Worm (Caenorhabditis elegans) whole organism, mixed stage, embryonic: Measurements from ENCODE around the gene lgc-12.

Source experiments
- M03D4.4 ChIP-seq: sonication (generic microtip); optimal IDR thresholded peaks from 2 replicates; lab custom pipeline; 2017; ENCODE audit warnings: mild to moderate bottlenecking, missing genetic modification characterization, missing compliant biosample characterization
- blmp-1 ChIP-seq: fragments of 150-350 bp; optimal IDR thresholded peaks from 2 replicates; lab custom pipeline; 2014; ENCODE audit warnings: missing biosample characterization, missing genetic modification characterization
- cnd-1 ChIP-seq: fragments of 200-800 bp; sonication (Bioruptor generic); optimal IDR thresholded peaks from 2 replicates; lab custom pipeline; 2018; ENCODE audit warnings: mild to moderate bottlenecking, missing genetic modification characterization, missing compliant biosample characterization
- drap-1 ChIP-seq: fragments of 200-800 bp; sonication (Bioruptor generic); optimal IDR thresholded peaks from 3 replicates; lab custom pipeline; 2018; ENCODE audit warnings: mild to moderate bottlenecking, missing genetic modification characterization, missing compliant biosample characterization
- elt-1 ChIP-seq: sonication (generic microtip); optimal IDR thresholded peaks from 2 replicates; lab custom pipeline; 2017; ENCODE audit warnings: missing genetic modification characterization, mild to moderate bottlenecking, missing compliant biosample characterization, antibody characterized with exemption, moderate library complexity, borderline replicate concordance; ENCODE audit not compliant: insufficient read depth
- mep-1 ChIP-seq: fragments of 150-350 bp; optimal IDR thresholded peaks from 2 replicates; lab custom pipeline; 2017; ENCODE audit warnings: missing biosample characterization, missing genetic modification reagents, missing genetic modification characterization, inconsistent platforms
- mls-2 ChIP-seq: sonication (generic microtip); optimal IDR thresholded peaks from 2 replicates; lab custom pipeline; 2016; ENCODE audit warnings: mild to moderate bottlenecking, missing genetic modification characterization, moderate library complexity, missing compliant biosample characterization
- nhr-12 ChIP-seq: fragments of 150-350 bp; optimal IDR thresholded peaks from 2 replicates; lab custom pipeline; 2014; ENCODE audit warnings: missing biosample characterization, missing genetic modification characterization
- nhr-237 ChIP-seq: fragments of 150-350 bp; optimal IDR thresholded peaks from 2 replicates; lab custom pipeline; 2014; ENCODE audit warnings: missing biosample characterization, missing genetic modification characterization
- nhr-76 ChIP-seq: sonication (generic microtip); optimal IDR thresholded peaks from 2 replicates; lab custom pipeline; 2017; ENCODE audit warnings: missing biosample characterization, missing genetic modification characterization
- pha-4 ChIP-seq: fragments of 150-350 bp; optimal IDR thresholded peaks from 2 replicates; lab custom pipeline; 2018; ENCODE audit warnings: missing biosample characterization, missing genetic modification reagents, missing genetic modification characterization
- snpc-4 ChIP-seq: fragments of 150-350 bp; optimal IDR thresholded peaks from 2 replicates; lab custom pipeline; 2014; ENCODE audit warnings: missing biosample characterization, missing genetic modification characterization
- ztf-11 ChIP-seq: fragments of 150-350 bp; optimal IDR thresholded peaks from 2 replicates; lab custom pipeline; 2014; ENCODE audit warnings: missing biosample characterization, missing genetic modification characterization

DNA sequence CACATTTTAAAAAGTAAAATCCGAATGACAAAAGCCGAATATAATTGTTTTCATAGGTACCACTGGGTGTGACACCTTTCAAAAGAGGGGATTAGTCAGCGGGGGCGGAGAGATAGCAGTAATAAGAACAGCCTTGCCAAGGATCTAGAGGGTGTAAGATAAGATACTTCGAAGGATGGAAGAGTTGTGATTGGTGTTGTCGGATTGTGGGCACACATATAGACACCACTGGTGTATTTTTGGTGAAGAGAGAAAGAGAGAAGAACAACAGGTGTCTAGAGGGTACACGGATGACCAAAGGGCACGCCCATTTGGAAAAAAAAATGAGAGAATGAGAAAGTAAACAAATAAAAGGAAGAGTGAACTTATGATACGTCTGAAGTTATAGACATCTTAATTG is 16.8 kb upstream of the lgc-12 start:
- TF ChIP-seq elt-1, result no peak
- no peak for TF ChIP-seq ztf-11 (tag; lab: Kevin White, UChicago)
- TF ChIP-seq M03D4.4, result no peak
- no peak for TF ChIP-seq cnd-1 (tag; lab: Kevin White, UChicago)
- no peak for TF ChIP-seq mep-1 (tag; lab: Kevin White, UChicago)
- no peak for TF ChIP-seq nhr-12 (tag; lab: Kevin White, UChicago)
- TF ChIP-seq nhr-76, result no peak
- TF ChIP-seq snpc-4 (tag; lab: Kevin White, UChicago), result no peak
- TF ChIP-seq blmp-1 (tag; lab: Kevin White, UChicago), result no peak
- no peak for TF ChIP-seq drap-1 (GFP tag; lab: Kevin White, UChicago)
- no peak for TF ChIP-seq nhr-237 (tag; lab: Kevin White, UChicago)
- TF ChIP-seq pha-4 (tag; lab: Kevin White, UChicago), result no peak
- TF ChIP-seq mls-2 (tag; lab: Kevin White, UChicago), result no peak
